Worm (Caenorhabditis elegans) whole organism, late embryonic: ENCODE measurements around the gene fbxc-40.
"Not testable (repeated sequence)": the region's sequence is repeated elsewhere in the genome, so short reads cannot be mapped to it uniquely, and the experiment has no call there.

Experiments used
- C08G9.2 ChIP-seq: sonication (generic microtip); optimal IDR thresholded peaks from 2 replicates; lab custom pipeline; 2016; ENCODE audit warnings: mild to moderate bottlenecking, missing genetic modification characterization, moderate library complexity, missing compliant biosample characterization
- F13H6.1 ChIP-seq: sonication (generic microtip); optimal IDR thresholded peaks from 2 replicates; lab custom pipeline; 2016; ENCODE audit warnings: missing genetic modification characterization, missing compliant biosample characterization
- K02D7.2 ChIP-seq: sonication (generic microtip); optimal IDR thresholded peaks from 2 replicates; lab custom pipeline; 2017; ENCODE audit warnings: mild to moderate bottlenecking, missing genetic modification characterization, missing compliant biosample characterization
- T23F11.4 ChIP-seq: fragments of 200-800 bp; sonication (Bioruptor generic); optimal IDR thresholded peaks from 2 replicates; lab custom pipeline; 2018; ENCODE audit warnings: mild to moderate bottlenecking, missing genetic modification characterization, missing compliant biosample characterization
- Y22D7AL.16 ChIP-seq: sonication (generic microtip); optimal IDR thresholded peaks from 2 replicates; lab custom pipeline; 2016; ENCODE audit warnings: missing genetic modification characterization, missing compliant biosample characterization
- ahr-1 ChIP-seq: sonication (generic microtip); optimal IDR thresholded peaks from 2 replicates; lab custom pipeline; 2016; ENCODE audit warnings: missing genetic modification characterization, missing compliant biosample characterization
- ceh-14 ChIP-seq: sonication (generic microtip); optimal IDR thresholded peaks from 2 replicates; lab custom pipeline; 2016; ENCODE audit warnings: missing genotype, missing genetic modification characterization, missing compliant biosample characterization
- ceh-18 ChIP-seq: sonication (generic microtip); optimal IDR thresholded peaks from 2 replicates; lab custom pipeline; 2016; ENCODE audit warnings: missing genetic modification characterization, missing compliant biosample characterization
- ceh-19 ChIP-seq: fragments of 200-800 bp; sonication (Bioruptor generic); optimal IDR thresholded peaks from 2 replicates; lab custom pipeline; 2018; ENCODE audit warnings: mild to moderate bottlenecking, missing genetic modification characterization, missing compliant biosample characterization
- ceh-2 ChIP-seq: sonication (generic microtip); optimal IDR thresholded peaks from 2 replicates; lab custom pipeline; 2016; ENCODE audit warnings: missing genotype, missing genetic modification characterization, missing compliant biosample characterization
- ceh-24 ChIP-seq: sonication (generic microtip); optimal IDR thresholded peaks from 2 replicates; lab custom pipeline; 2016; ENCODE audit warnings: mild to moderate bottlenecking, missing genetic modification characterization, missing compliant biosample characterization
- ceh-31 ChIP-seq: sonication (generic microtip); optimal IDR thresholded peaks from 2 replicates; lab custom pipeline; 2016; ENCODE audit warnings: missing genetic modification characterization, missing compliant biosample characterization
- ceh-45 ChIP-seq: fragments of 200-800 bp; sonication (Bioruptor generic); IDR thresholded peaks from 2 replicates; pipeline ENCODE4 v1.3.6; 2022; ENCODE audit warnings: missing genetic modification reagents, missing genetic modification characterization, missing compliant biosample characterization
- ceh-48 ChIP-seq: sonication (generic microtip); optimal IDR thresholded peaks from 2 replicates; lab custom pipeline; 2016; ENCODE audit warnings: missing genetic modification characterization, inconsistent platforms, missing compliant biosample characterization
- ceh-9 ChIP-seq: sonication (generic microtip); optimal IDR thresholded peaks from 2 replicates; lab custom pipeline; 2016; ENCODE audit warnings: mild to moderate bottlenecking, missing genetic modification characterization, inconsistent platforms, missing compliant biosample characterization
- elt-2 ChIP-seq: sonication (generic microtip); optimal IDR thresholded peaks from 2 replicates; lab custom pipeline; 2016; ENCODE audit warnings: missing genetic modification reagents, missing genetic modification characterization, missing compliant biosample characterization
- elt-4 ChIP-seq: sonication (generic microtip); optimal IDR thresholded peaks from 2 replicates; lab custom pipeline; 2016; ENCODE audit warnings: missing genetic modification characterization, missing compliant biosample characterization
- ets-4 ChIP-seq: sonication (generic microtip); optimal IDR thresholded peaks from 2 replicates; lab custom pipeline; 2016; ENCODE audit warnings: missing genetic modification characterization, missing compliant biosample characterization
- eyg-1 ChIP-seq: sonication (generic microtip); optimal IDR thresholded peaks from 2 replicates; lab custom pipeline; 2016; ENCODE audit warnings: missing genotype, missing genetic modification characterization, missing compliant biosample characterization
- fax-1 ChIP-seq: sonication (generic microtip); optimal IDR thresholded peaks from 2 replicates; lab custom pipeline; 2016; ENCODE audit warnings: missing genotype, missing genetic modification characterization, missing compliant biosample characterization
- fkh-6 ChIP-seq: sonication (generic microtip); optimal IDR thresholded peaks from 2 replicates; lab custom pipeline; 2016; ENCODE audit warnings: missing genetic modification characterization, missing compliant biosample characterization
- hlh-15 ChIP-seq: sonication (generic microtip); optimal IDR thresholded peaks from 2 replicates; lab custom pipeline; 2016; ENCODE audit warnings: missing genetic modification characterization, missing compliant biosample characterization
- lim-6 ChIP-seq: sonication (generic microtip); optimal IDR thresholded peaks from 2 replicates; lab custom pipeline; 2016; ENCODE audit warnings: missing genetic modification characterization, missing compliant biosample characterization
- lin-11 ChIP-seq: fragments of 200-800 bp; sonication (Bioruptor generic); optimal IDR thresholded peaks from 2 replicates; lab custom pipeline; 2018; ENCODE audit warnings: mild to moderate bottlenecking, missing genetic modification characterization, missing compliant biosample characterization
- nfya-1 ChIP-seq: sonication (generic microtip); optimal IDR thresholded peaks from 2 replicates; lab custom pipeline; 2017; ENCODE audit warnings: missing genetic modification characterization, mild to moderate bottlenecking, missing compliant biosample characterization, antibody characterized with exemption, moderate library complexity
- pax-1 ChIP-seq: fragments of 150-350 bp; optimal IDR thresholded peaks from 2 replicates; lab custom pipeline; 2014; ENCODE audit warnings: missing biosample characterization, missing genetic modification characterization
- pha-2 ChIP-seq: sonication (generic microtip); optimal IDR thresholded peaks from 2 replicates; lab custom pipeline; 2017; ENCODE audit warnings: mild to moderate bottlenecking, missing genetic modification characterization, missing compliant biosample characterization
- pha-4 ChIP-seq: fragments of 150-350 bp; optimal IDR thresholded peaks from 2 replicates; lab custom pipeline; 2018; ENCODE audit warnings: missing biosample characterization, missing genetic modification reagents, missing genetic modification characterization
- pqm-1 ChIP-seq: sonication (generic microtip); optimal IDR thresholded peaks from 2 replicates; lab custom pipeline; 2016; ENCODE audit warnings: missing genetic modification characterization, missing compliant biosample characterization
- pros-1 ChIP-seq: fragments of 150-350 bp; optimal IDR thresholded peaks from 2 replicates; lab custom pipeline; 2014; ENCODE audit warnings: missing biosample characterization, missing genetic modification reagents, missing genetic modification characterization
- ref-2 ChIP-seq: sonication (generic microtip); optimal IDR thresholded peaks from 2 replicates; lab custom pipeline; 2016; ENCODE audit warnings: missing genetic modification characterization, missing compliant biosample characterization
- sdc-2 ChIP-seq: sonication (generic microtip); optimal IDR thresholded peaks from 2 replicates; lab custom pipeline; 2016; ENCODE audit warnings: missing genotype, missing genetic modification characterization, missing compliant biosample characterization
- sox-4 ChIP-seq: sonication (generic microtip); optimal IDR thresholded peaks from 2 replicates; lab custom pipeline; 2017; ENCODE audit warnings: mild to moderate bottlenecking, missing genetic modification characterization, inconsistent platforms, missing compliant biosample characterization
- ttx-3 ChIP-seq: sonication (generic microtip); optimal IDR thresholded peaks from 2 replicates; lab custom pipeline; 2016; ENCODE audit warnings: missing genetic modification reagents, missing genetic modification characterization, missing compliant biosample characterization
- unc-86 ChIP-seq: sonication (generic microtip); optimal IDR thresholded peaks from 2 replicates; lab custom pipeline; 2016; ENCODE audit warnings: missing genetic modification characterization, missing compliant biosample characterization
- zip-5 ChIP-seq: sonication (generic microtip); optimal IDR thresholded peaks from 2 replicates; lab custom pipeline; 2016; ENCODE audit warnings: missing genetic modification characterization, missing compliant biosample characterization
- ztf-16 ChIP-seq: sonication (generic microtip); optimal IDR thresholded peaks from 2 replicates; lab custom pipeline; 2017; ENCODE audit warnings: missing genetic modification characterization, missing compliant biosample characterization

fbxc-40 gene

DNA sequence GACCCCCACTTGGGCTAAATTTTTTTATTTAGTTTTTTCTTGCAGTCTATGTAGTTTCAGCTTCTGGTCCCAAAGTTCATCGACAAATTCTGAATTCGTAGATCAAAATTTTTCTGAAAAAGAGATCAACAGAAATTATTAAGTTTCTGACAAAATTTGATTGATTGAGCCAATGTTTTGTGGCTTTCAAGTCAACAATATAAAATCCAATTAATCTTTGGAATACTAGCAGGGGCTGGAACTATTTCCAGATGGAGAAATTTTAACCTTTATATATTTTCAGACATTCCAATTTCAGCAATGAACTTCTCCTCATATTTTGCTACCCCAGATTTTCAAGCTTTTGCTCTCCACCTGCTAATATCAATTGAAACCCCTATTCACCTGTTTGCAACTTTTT lies 3.0 kb upstream of the fbxc-40 start, which contains the start of gene srh-274:
Gene srh-274 (plus strand): TSS at position 301 of the 400 bp plus-strand sequence.
- TF ChIP-seq pqm-1 (no peak), F13H6.1 (tag; lab: Kevin White, UChicago) (no peak), sox-4 (tag; lab: Kevin White, UChicago) (no peak), pros-1 (tag; lab: Kevin White, UChicago) (no peak), ref-2 (tag; lab: Kevin White, UChicago) (no peak), ttx-3 (tag; lab: Kevin White, UChicago) (no peak)

DNA sequence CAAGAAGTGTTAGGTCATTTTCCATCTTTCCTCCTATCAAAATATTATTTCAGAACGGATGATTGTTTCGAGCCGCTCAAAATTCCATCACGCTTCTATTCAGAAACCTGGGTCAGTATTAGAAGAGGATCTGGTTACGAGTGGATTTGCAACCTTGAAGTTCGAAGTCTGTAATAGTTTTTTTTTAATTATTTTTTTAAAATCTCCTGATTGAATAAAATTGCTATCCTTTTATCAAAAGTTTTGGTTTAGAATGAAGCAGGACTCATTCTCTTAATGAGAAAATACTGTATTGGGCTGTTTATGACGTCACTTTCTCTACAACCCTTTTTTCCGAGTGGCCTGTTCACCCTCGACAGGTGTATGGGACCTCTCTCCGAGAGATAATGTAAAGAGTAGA lies 2.6 kb downstream of the fbxc-40 start, which contains the start of gene fbxc-39:
Gene fbxc-39 (plus strand): TSS at position 301 of the 400 bp plus-strand sequence.
- TF ChIP-seq Y22D7AL.16 (tag; lab: Kevin White, UChicago) (no peak), ceh-24 (tag; lab: Kevin White, UChicago) (no peak), ceh-48 (tag; lab: Kevin White, UChicago) (no peak), zip-5 (no peak), lin-11 (tag; lab: Kevin White, UChicago) (no peak), pax-1 (tag; lab: Kevin White, UChicago) (no peak), elt-4 (no peak), pros-1 (tag; lab: Kevin White, UChicago) (no peak), pha-2 (tag; lab: Kevin White, UChicago) (no peak), elt-2 (tag; lab: Kevin White, UChicago) (no peak), ceh-19 (no peak), ztf-16 (tag; lab: Kevin White, UChicago) (no peak), ttx-3 (tag; lab: Kevin White, UChicago) (no peak), ceh-2 (no peak), pha-4 (tag; lab: Kevin White, UChicago) (no peak), hlh-15 (no peak), C08G9.2 (tag; lab: Kevin White, UChicago) (no peak), nfya-1 (tag; lab: Kevin White, UChicago) (no peak), pqm-1 (no peak), sdc-2 (tag; lab: Kevin White, UChicago) (no peak)

DNA sequence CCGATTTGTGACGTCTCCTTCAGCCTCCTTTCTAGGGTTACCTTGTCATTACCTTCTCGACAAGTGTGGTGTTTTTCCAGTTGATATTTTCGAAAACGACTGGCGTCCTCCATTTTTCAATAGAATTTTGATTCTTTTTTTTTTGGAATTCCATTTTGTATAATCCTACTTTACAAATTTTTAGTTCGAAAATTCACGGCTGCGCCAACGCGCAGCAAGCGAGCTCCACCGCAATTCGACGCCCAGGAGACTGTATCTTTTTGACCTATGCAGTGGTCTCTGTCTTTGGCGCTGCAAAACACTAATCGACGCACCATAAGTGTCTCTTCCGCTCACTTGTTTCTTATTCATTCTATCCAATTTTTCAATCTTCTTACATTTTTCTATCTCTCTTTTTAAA lies 5.5 kb downstream of the fbxc-40 start, which contains the start of gene fbxc-42:
Gene fbxc-42 (plus strand): TSS at position 301 of the 400 bp plus-strand sequence.
- no peak for TF ChIP-seq eyg-1
- no peak for TF ChIP-seq ahr-1 (tag; lab: Kevin White, UChicago)
- no peak for TF ChIP-seq ceh-31 (tag; lab: Kevin White, UChicago)
- no peak for TF ChIP-seq pqm-1
- no peak for TF ChIP-seq pha-4 (tag; lab: Kevin White, UChicago)
- TF ChIP-seq K02D7.2, result no peak
- no peak for TF ChIP-seq ceh-14

DNA sequence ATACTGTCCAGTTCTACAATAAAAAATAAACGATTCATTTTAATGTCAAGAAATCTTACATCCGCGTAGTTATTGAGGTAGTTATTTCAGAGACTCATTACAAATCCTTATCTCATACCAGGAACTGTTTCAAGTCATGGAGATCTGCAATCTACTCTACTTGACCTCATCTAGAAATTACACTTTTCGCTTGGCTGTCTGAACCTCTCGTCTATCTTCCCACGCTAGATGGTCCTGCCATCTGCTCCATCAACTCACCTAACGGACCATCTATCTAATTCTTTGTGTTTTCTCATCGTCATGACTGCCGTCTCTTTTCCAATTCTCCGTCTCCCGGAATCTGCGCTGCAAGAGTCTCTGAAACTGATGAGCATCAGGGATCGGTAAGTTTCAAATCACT lies 8.4 kb downstream of the fbxc-40 start, which contains the start of gene F45D11.7:
Gene F45D11.7 (plus strand): TSS at position 301 of the 400 bp plus-strand sequence.
- not testable (repeated sequence) for TF ChIP-seq pax-1 (tag; lab: Kevin White, UChicago); pqm-1; ets-4

DNA sequence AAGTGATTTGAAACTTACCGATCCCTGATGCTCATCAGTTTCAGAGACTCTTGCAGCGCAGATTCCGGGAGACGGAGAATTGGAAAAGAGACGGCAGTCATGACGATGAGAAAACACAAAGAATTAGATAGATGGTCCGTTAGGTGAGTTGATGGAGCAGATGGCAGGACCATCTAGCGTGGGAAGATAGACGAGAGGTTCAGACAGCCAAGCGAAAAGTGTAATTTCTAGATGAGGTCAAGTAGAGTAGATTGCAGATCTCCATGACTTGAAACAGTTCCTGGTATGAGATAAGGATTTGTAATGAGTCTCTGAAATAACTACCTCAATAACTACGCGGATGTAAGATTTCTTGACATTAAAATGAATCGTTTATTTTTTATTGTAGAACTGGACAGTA lies 10.3 kb downstream of the fbxc-40 start, which contains the start of gene F45D11.11:
Gene F45D11.11 (minus strand): TSS at position 101 of the 400 bp plus-strand sequence.
- not testable (repeated sequence) for TF ChIP-seq ttx-3 (tag; lab: Kevin White, UChicago); elt-4; ceh-9

DNA sequence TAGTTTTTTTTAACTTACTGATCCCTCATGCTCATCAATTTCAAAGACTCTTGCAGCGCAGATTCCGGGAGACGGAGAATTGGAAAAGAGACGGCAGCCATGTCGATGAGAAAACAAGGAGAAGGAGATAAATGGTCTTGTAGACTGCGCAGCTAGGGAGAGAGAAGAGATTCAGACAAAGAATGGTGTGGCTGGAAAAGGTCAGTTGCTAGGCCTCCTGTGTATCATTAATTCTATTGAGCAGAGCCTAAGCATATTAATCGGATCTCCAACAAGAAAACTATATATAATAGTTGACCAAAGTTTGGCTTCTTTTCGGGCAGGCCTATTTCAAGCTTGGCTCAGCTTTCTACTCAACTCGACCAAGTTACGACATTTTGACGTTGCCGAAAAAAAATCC lies 13.7 kb downstream of the fbxc-40 start, which contains the start of gene fbxb-29:
Gene fbxb-29 (minus strand): TSS at position 101 of the 400 bp plus-strand sequence.
- no peak for TF ChIP-seq elt-2 (tag; lab: Kevin White, UChicago)

DNA sequence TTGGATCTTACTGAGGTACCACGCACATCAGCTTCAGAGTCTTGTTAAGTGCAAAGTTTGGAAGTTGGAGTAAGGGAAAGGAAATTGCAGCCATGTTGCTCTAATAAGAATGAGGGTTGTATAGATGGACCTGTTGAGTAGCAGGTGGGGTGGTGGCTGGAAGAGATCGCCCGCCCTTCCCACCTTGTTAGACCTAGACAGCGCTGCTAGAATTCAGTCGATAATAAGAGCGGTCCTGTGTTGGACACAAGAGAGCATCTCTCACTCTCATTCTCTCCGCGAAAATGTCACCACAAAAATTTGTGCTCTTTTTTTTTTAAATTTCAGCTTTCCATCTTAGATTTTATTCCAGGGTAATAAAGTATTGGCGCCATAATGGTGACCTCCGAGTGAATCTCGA lies 15.5 kb downstream of the fbxc-40 start, which contains the start of the genes fbxb-30 and F45D11.5:
Gene fbxb-30 (minus strand): TSS at position 101 of the 400 bp plus-strand sequence.
Gene F45D11.5 (plus strand): TSS at position 352 of the 400 bp plus-strand sequence.
- TF ChIP-seq ztf-16 (tag; lab: Kevin White, UChicago) (no peak), pqm-1 (no peak), unc-86 (tag; lab: Kevin White, UChicago) (no peak), ceh-18 (tag; lab: Kevin White, UChicago) (no peak), F13H6.1 (tag; lab: Kevin White, UChicago) (no peak), fax-1 (tag; lab: Kevin White, UChicago) (no peak), fkh-6 (tag; lab: Kevin White, UChicago) (no peak), zip-5 (no peak), ceh-2 (no peak), pha-2 (tag; lab: Kevin White, UChicago) (no peak), Y22D7AL.16 (tag; lab: Kevin White, UChicago) (no peak), ttx-3 (tag; lab: Kevin White, UChicago) (no peak), lim-6 (tag; lab: Kevin White, UChicago) (no peak), T23F11.4 (GFP tag; lab: Kevin White, UChicago) (no peak), ceh-45 (GFP tag; lab: Robert Waterston, UW) (no peak), eyg-1 (no peak), lin-11 (tag; lab: Kevin White, UChicago) (no peak), ceh-19 (no peak)
